Worm (Caenorhabditis elegans) whole organism, L3 larva: Measurements from ENCODE around the gene T01G6.1.

Source experiments
- R02D3.7 ChIP-seq: fragments of 150-350 bp; optimal IDR thresholded peaks from 2 replicates; lab custom pipeline; 2014; ENCODE audit warnings: missing biosample characterization, missing genetic modification characterization
- ZK546.5 ChIP-seq: sonication (generic microtip); optimal IDR thresholded peaks from 2 replicates; lab custom pipeline; 2017; ENCODE audit warnings: missing biosample characterization, missing genetic modification characterization
- aly-2 ChIP-seq: fragments of 150-350 bp; optimal IDR thresholded peaks from 2 replicates; lab custom pipeline; 2014; ENCODE audit warnings: missing biosample characterization, missing genetic modification characterization
- ama-1 ChIP-seq: fragments of 150-350 bp; optimal IDR thresholded peaks from 2 replicates; lab custom pipeline; 2018
- ceh-16 ChIP-seq: sonication (generic microtip); optimal IDR thresholded peaks from 2 replicates; lab custom pipeline; 2017; ENCODE audit warnings: missing biosample characterization, missing genetic modification characterization
- ceh-28 ChIP-seq: fragments of 150-350 bp; optimal IDR thresholded peaks from 2 replicates; lab custom pipeline; 2014; ENCODE audit warnings: missing biosample characterization, missing genetic modification reagents, missing genetic modification characterization
- ceh-82 ChIP-seq: fragments of 150-350 bp; optimal IDR thresholded peaks from 2 replicates; lab custom pipeline; 2014; ENCODE audit warnings: missing biosample characterization, missing genetic modification characterization
- ceh-9 ChIP-seq: sonication (generic microtip); optimal IDR thresholded peaks from 2 replicates; lab custom pipeline; 2018; ENCODE audit warnings: missing biosample characterization, missing genetic modification characterization
- daf-12 ChIP-seq: fragments of 150-350 bp; optimal IDR thresholded peaks from 2 replicates; lab custom pipeline; 2014; ENCODE audit warnings: missing biosample characterization, missing genetic modification reagents, missing genetic modification characterization
- egl-27 ChIP-seq: sonication (generic microtip); optimal IDR thresholded peaks from 4 replicates; lab custom pipeline; 2017; ENCODE audit warnings: missing biosample characterization, missing genetic modification reagents, missing genetic modification characterization
- egl-5 ChIP-seq: fragments of 150-350 bp; optimal IDR thresholded peaks from 2 replicates; lab custom pipeline; 2017; ENCODE audit warnings: missing biosample characterization, missing genetic modification reagents, missing genetic modification characterization, inconsistent platforms
- elt-1 ChIP-seq: fragments of 150-350 bp; optimal IDR thresholded peaks from 2 replicates; lab custom pipeline; 2014; ENCODE audit warnings: missing biosample characterization, missing genetic modification characterization
- elt-2 ChIP-seq: sonication (generic microtip); optimal IDR thresholded peaks from 2 replicates; lab custom pipeline; 2016; ENCODE audit warnings: missing genetic modification reagents, mild to moderate bottlenecking, missing genetic modification characterization, missing compliant biosample characterization
- elt-3 ChIP-seq, 3 experiments: fragments of 150-350 bp in 1 of 3; sonication (generic microtip) in 2 of 3; optimal IDR thresholded peaks; 2 replicates in 2 of 3; 4 replicates in 1 of 3; lab custom pipeline; 2014 to 2017; ENCODE audit warnings: missing biosample characterization in 3 of 3, missing genetic modification characterization in 3 of 3
- eor-1 ChIP-seq, 2 experiments: fragments of 150-350 bp; optimal IDR thresholded peaks; 2 replicates each; lab custom pipeline; 2014 to 2018; ENCODE audit warnings: missing biosample characterization in 2 of 2, missing genetic modification characterization in 2 of 2
- fkh-10 ChIP-seq: sonication (generic microtip); optimal IDR thresholded peaks from 2 replicates; lab custom pipeline; 2017; ENCODE audit warnings: missing biosample characterization, missing genetic modification reagents, missing genetic modification characterization
- fkh-2 ChIP-seq: fragments of 150-350 bp; optimal IDR thresholded peaks from 2 replicates; lab custom pipeline; 2014; ENCODE audit warnings: missing biosample characterization, missing genetic modification reagents, missing genetic modification characterization
- fos-1 ChIP-seq: fragments of 150-350 bp; optimal IDR thresholded peaks from 2 replicates; lab custom pipeline; 2014; ENCODE audit warnings: missing biosample characterization, missing genetic modification characterization
- hmg-11 ChIP-seq: sonication (generic microtip); optimal IDR thresholded peaks from 2 replicates; lab custom pipeline; 2016; ENCODE audit warnings: missing genetic modification characterization, missing compliant biosample characterization
- jun-1 ChIP-seq: fragments of 150-350 bp; optimal IDR thresholded peaks from 2 replicates; lab custom pipeline; 2014; ENCODE audit warnings: missing biosample characterization, missing genetic modification reagents, missing genetic modification characterization
- lin-15B ChIP-seq: fragments of 150-350 bp; optimal IDR thresholded peaks from 2 replicates; lab custom pipeline; 2014; ENCODE audit warnings: missing biosample characterization, missing genetic modification characterization
- lin-39 ChIP-seq: fragments of 150-350 bp; optimal IDR thresholded peaks from 2 replicates; lab custom pipeline; 2018; ENCODE audit warnings: missing biosample characterization, missing genetic modification reagents, missing genetic modification characterization
- lsy-12 ChIP-seq: sonication (generic microtip); optimal IDR thresholded peaks from 2 replicates; lab custom pipeline; 2016; ENCODE audit warnings: mild to moderate bottlenecking, missing genetic modification characterization, missing compliant biosample characterization
- mdl-1 ChIP-seq: fragments of 150-350 bp; optimal IDR thresholded peaks from 2 replicates; lab custom pipeline; 2014; ENCODE audit warnings: missing biosample characterization, missing genetic modification characterization
- mml-1 ChIP-seq: fragments of 150-350 bp; sonication (generic microtip); optimal IDR thresholded peaks from 3 replicates; lab custom pipeline; 2014; ENCODE audit warnings: missing biosample characterization, missing genetic modification characterization
- nfya-1 ChIP-seq: sonication (generic microtip); optimal IDR thresholded peaks from 2 replicates; lab custom pipeline; 2017; ENCODE audit warnings: missing genetic modification characterization, mild to moderate bottlenecking, missing compliant biosample characterization, antibody characterized with exemption, moderate library complexity; ENCODE audit not compliant: insufficient read depth
- nhr-11 ChIP-seq: fragments of 150-350 bp; optimal IDR thresholded peaks from 2 replicates; lab custom pipeline; 2014; ENCODE audit warnings: missing biosample characterization, missing genetic modification characterization
- nhr-12 ChIP-seq: fragments of 150-350 bp; optimal IDR thresholded peaks from 2 replicates; lab custom pipeline; 2014; ENCODE audit warnings: missing biosample characterization, missing genetic modification characterization
- nhr-23 ChIP-seq: fragments of 150-350 bp; optimal IDR thresholded peaks from 2 replicates; lab custom pipeline; 2014; ENCODE audit warnings: missing biosample characterization, missing genetic modification reagents, missing genetic modification characterization
- nhr-237 ChIP-seq: fragments of 150-350 bp; optimal IDR thresholded peaks from 2 replicates; lab custom pipeline; 2014; ENCODE audit warnings: missing biosample characterization, missing genetic modification characterization
- nhr-25 ChIP-seq: sonication (generic microtip); optimal IDR thresholded peaks from 2 replicates; lab custom pipeline; 2017; ENCODE audit warnings: missing biosample characterization, missing genetic modification characterization
- nhr-28 ChIP-seq: fragments of 150-350 bp; optimal IDR thresholded peaks from 2 replicates; lab custom pipeline; 2014; ENCODE audit warnings: missing biosample characterization, missing genetic modification characterization
- nhr-43 ChIP-seq: sonication (generic microtip); optimal IDR thresholded peaks from 2 replicates; lab custom pipeline; 2016; ENCODE audit warnings: mild to moderate bottlenecking, missing genetic modification characterization, missing compliant biosample characterization; ENCODE audit not compliant: poor library complexity, severe bottlenecking
- nhr-67 ChIP-seq: fragments of 150-350 bp; optimal IDR thresholded peaks from 2 replicates; lab custom pipeline; 2014; ENCODE audit warnings: missing biosample characterization, missing genetic modification characterization
- nhr-76 ChIP-seq: fragments of 150-350 bp; sonication (generic microtip); optimal IDR thresholded peaks from 5 replicates; lab custom pipeline; 2014; ENCODE audit warnings: missing biosample characterization, missing genetic modification characterization
- nhr-77 ChIP-seq: fragments of 150-350 bp; optimal IDR thresholded peaks from 2 replicates; lab custom pipeline; 2014; ENCODE audit warnings: missing biosample characterization, missing genetic modification characterization
- pha-4 ChIP-seq: fragments of 150-350 bp; optimal IDR thresholded peaks from 2 replicates; lab custom pipeline; 2014; ENCODE audit warnings: missing biosample characterization, missing genetic modification reagents, missing genetic modification characterization
- pqm-1 ChIP-seq: fragments of 150-350 bp; optimal IDR thresholded peaks from 2 replicates; lab custom pipeline; 2017; ENCODE audit warnings: missing biosample characterization, missing genetic modification characterization, inconsistent platforms
- sea-2 ChIP-seq: fragments of 150-350 bp; sonication (generic microtip); optimal IDR thresholded peaks from 4 replicates; lab custom pipeline; 2014; ENCODE audit warnings: missing biosample characterization, missing genetic modification reagents, missing genetic modification characterization
- skn-1 ChIP-seq: fragments of 150-350 bp; optimal IDR thresholded peaks from 2 replicates; lab custom pipeline; 2014; ENCODE audit warnings: missing biosample characterization, missing genetic modification characterization
- snpc-4 ChIP-seq: fragments of 150-350 bp; optimal IDR thresholded peaks from 2 replicates; lab custom pipeline; 2014; ENCODE audit warnings: missing biosample characterization, missing genetic modification characterization
- tbx-2 ChIP-seq: sonication (generic microtip); optimal IDR thresholded peaks from 2 replicates; lab custom pipeline; 2016; ENCODE audit warnings: mild to moderate bottlenecking, missing genetic modification characterization, missing compliant biosample characterization
- unc-39 ChIP-seq: sonication (generic microtip); optimal IDR thresholded peaks from 4 replicates; lab custom pipeline; 2017; ENCODE audit warnings: missing biosample characterization, missing genetic modification characterization
- unc-62 ChIP-seq: fragments of 150-350 bp; sonication (generic microtip); optimal IDR thresholded peaks from 4 replicates; lab custom pipeline; 2014; ENCODE audit warnings: missing biosample characterization, missing genetic modification reagents, missing genetic modification characterization
- zag-1 ChIP-seq: fragments of 150-350 bp; optimal IDR thresholded peaks from 2 replicates; lab custom pipeline; 2014; ENCODE audit warnings: missing biosample characterization, missing genetic modification characterization
- ztf-11 ChIP-seq: fragments of 150-350 bp; optimal IDR thresholded peaks from 2 replicates; lab custom pipeline; 2014; ENCODE audit warnings: missing biosample characterization, missing genetic modification characterization
- ztf-4 ChIP-seq: fragments of 150-350 bp; optimal IDR thresholded peaks from 2 replicates; lab custom pipeline; 2014; ENCODE audit warnings: missing biosample characterization, missing genetic modification characterization

Gene T01G6.1

ce11 chrV:532046-532445 lies 34.5 kb downstream of the T01G6.1 start, which contains the start of gene nhr-58:
Gene nhr-58 (plus strand): TSS chrV:532259.
- no peak for TF ChIP-seq eor-1 (tag; optimal IDR thresholded peaks at IDR 0.05; lab: Kevin White, UChicago)
- TF ChIP-seq ceh-82 (tag; lab: Kevin White, UChicago): no peak
- peak; percentile 78 for TF ChIP-seq egl-27
- peak in 1 of 3 experiments; percentile 15 for TF ChIP-seq elt-3 (tag; optimal IDR thresholded peaks at IDR 0.05; lab: Kevin White, UChicago)
- TF ChIP-seq elt-2 (tag; lab: Kevin White, UChicago): peak; percentile 86
- no peak for TF ChIP-seq ceh-9 (tag; lab: Kevin White, UChicago)
- peak; percentile 49 for TF ChIP-seq mdl-1 (tag; lab: Kevin White, UChicago)
- TF ChIP-seq nfya-1 (tag; lab: Kevin White, UChicago): peak; percentile 66
- TF ChIP-seq nhr-76 (tag; lab: Kevin White, UChicago): no peak
- no peak for TF ChIP-seq aly-2 (tag; lab: Kevin White, UChicago)
- TF ChIP-seq nhr-11 (tag; lab: Kevin White, UChicago): no peak
- peak; percentile 40 for TF ChIP-seq nhr-43
- peak; percentile 56 for TF ChIP-seq nhr-25 (tag; lab: Kevin White, UChicago)
- TF ChIP-seq nhr-237: no peak
- no peak for TF ChIP-seq zag-1 (tag; lab: Kevin White, UChicago)
- TF ChIP-seq snpc-4: no peak
- no peak for TF ChIP-seq lsy-12 (tag; lab: Kevin White, UChicago)
- no peak for TF ChIP-seq skn-1 (tag; lab: Kevin White, UChicago)
- peak; percentile 90 for TF ChIP-seq pha-4 (tag; lab: Kevin White, UChicago)
- TF ChIP-seq pqm-1 (tag; lab: Kevin White, UChicago): peak; percentile 97
- TF ChIP-seq nhr-77 (tag; lab: Kevin White, UChicago): no peak
- no peak for TF ChIP-seq sea-2
- TF ChIP-seq elt-1 (tag; lab: Kevin White, UChicago): peak; percentile 43
- TF ChIP-seq ama-1: no peak
- no peak for TF ChIP-seq nhr-67 (tag; lab: Kevin White, UChicago)
- no peak for TF ChIP-seq nhr-28 (tag; lab: Kevin White, UChicago)
- no peak for TF ChIP-seq ZK546.5 (tag; lab: Kevin White, UChicago)
- no peak for TF ChIP-seq unc-62 (GFP tag; lab: Kevin White, UChicago)
- TF ChIP-seq egl-5 (tag; lab: Kevin White, UChicago): no peak
- peak; percentile 85 for TF ChIP-seq jun-1 (tag; lab: Kevin White, UChicago)
- no peak for TF ChIP-seq fkh-10 (GFP tag; lab: Kevin White, UChicago)
- no peak for TF ChIP-seq hmg-11 (tag; lab: Kevin White, UChicago)
- TF ChIP-seq R02D3.7: no peak
- no peak for TF ChIP-seq unc-39 (tag; lab: Kevin White, UChicago)
- peak; percentile 29 for TF ChIP-seq lin-39 (tag; lab: Kevin White, UChicago)
- no peak for TF ChIP-seq ceh-28 (tag; lab: Kevin White, UChicago)
- TF ChIP-seq fkh-2 (tag; lab: Kevin White, UChicago): no peak
- no peak for TF ChIP-seq daf-12 (tag; lab: Kevin White, UChicago)
- no peak for TF ChIP-seq fos-1 (tag; lab: Kevin White, UChicago)
- TF ChIP-seq ceh-16 (tag; lab: Kevin White, UChicago): no peak
- TF ChIP-seq ztf-11: no peak
- no peak for TF ChIP-seq ztf-4
- no peak for TF ChIP-seq lin-15B (tag; lab: Kevin White, UChicago)
- TF ChIP-seq mml-1 (tag; lab: Kevin White, UChicago): no peak
- TF ChIP-seq tbx-2 (tag; lab: Kevin White, UChicago): no peak
- no peak for TF ChIP-seq nhr-12 (tag; lab: Kevin White, UChicago)
- TF ChIP-seq nhr-23 (tag; lab: Kevin White, UChicago): peak; percentile 68
